Fruit fly (Drosophila melanogaster) whole organism, wandering third instar larva: ENCODE measurements around the gene pie.
A peak's percentile ranks its signal among the peaks of the same experiment; 100 is the strongest.

ENCODE experiments used
- CG32264 ChIP-seq: fragments of 200-800 bp; sonication (Bioruptor generic); optimal IDR thresholded peaks from 2 replicates; lab custom pipeline; 2016; ENCODE audit warnings: missing biosample characterization, missing genetic modification characterization
- CrebA ChIP-seq: fragments of 200-800 bp; sonication (Bioruptor generic); optimal IDR thresholded peaks from 2 replicates; lab custom pipeline; 2016; ENCODE audit warnings: missing biosample characterization, mild to moderate bottlenecking, missing genetic modification characterization, borderline replicate concordance
- Dif ChIP-seq: fragments of 200-275, 200-300 bp; sonication (Bioruptor generic); optimal IDR thresholded peaks from 2 replicates; lab custom pipeline; 2018; ENCODE audit warnings: missing biosample characterization, missing genetic modification characterization; ENCODE audit not compliant: partially characterized antibody
- GATAd ChIP-seq: sonication (Bioruptor generic); optimal IDR thresholded peaks from 2 replicates; lab custom pipeline; 2016; ENCODE audit warnings: missing biosample characterization, missing genetic modification characterization
- HLH106 ChIP-seq: fragments of 200-800 bp; optimal IDR thresholded peaks from 3 replicates; lab custom pipeline; 2019; ENCODE audit warnings: missing biosample characterization, mild to moderate bottlenecking, missing genetic modification characterization, moderate library complexity
- Hnf4 ChIP-seq: fragments of 200-800 bp; sonication (Bioruptor generic); optimal IDR thresholded peaks from 2 replicates; lab custom pipeline; 2016; ENCODE audit warnings: missing biosample characterization, mild to moderate bottlenecking, missing genetic modification characterization
- Hr78 ChIP-seq: fragments of >200 bp; optimal IDR thresholded peaks from 2 replicates; lab custom pipeline; 2017; ENCODE audit warnings: missing biosample characterization, missing genetic modification characterization
- Hr83 ChIP-seq: fragments of 200-300 bp; sonication (Bioruptor generic); optimal IDR thresholded peaks from 2 replicates; lab custom pipeline; 2016; ENCODE audit warnings: missing biosample characterization, mild to moderate bottlenecking, missing genetic modification characterization, moderate library complexity; ENCODE audit not compliant: poor library complexity, severe bottlenecking
- Myc ChIP-seq: fragments of >200 bp; optimal IDR thresholded peaks from 2 replicates; lab custom pipeline; 2017
- N ChIP-seq: fragments of >200 bp; optimal IDR thresholded peaks from 2 replicates; lab custom pipeline; 2018; ENCODE audit warnings: missing biosample characterization, missing external identifiers, missing genetic modification characterization
- OdsH ChIP-seq: fragments of 200-800 bp; sonication (Bioruptor generic); optimal IDR thresholded peaks from 2 replicates; lab custom pipeline; 2016; ENCODE audit warnings: missing biosample characterization, mild to moderate bottlenecking, missing genetic modification characterization
- Rel ChIP-seq, 2 experiments: fragments of 200-800 bp; sonication (Bioruptor generic) in 1 of 2; optimal IDR thresholded peaks; 2 replicates in 1 of 2; 3 replicates in 1 of 2; lab custom pipeline; 2016 to 2019; ENCODE audit warnings: mild to moderate bottlenecking in 2 of 2, missing biosample characterization in 2 of 2, missing genetic modification characterization in 2 of 2, moderate library complexity in 1 of 2
- Sp1 ChIP-seq: fragments of 200-800 bp; sonication (Bioruptor generic); optimal IDR thresholded peaks from 3 replicates; lab custom pipeline; 2019; ENCODE audit warnings: missing biosample characterization, mild to moderate bottlenecking, missing genetic modification characterization, moderate library complexity
- Vsx2 ChIP-seq: fragments of 200-300, 225-300 bp; sonication (Bioruptor generic); optimal IDR thresholded peaks from 2 replicates; lab custom pipeline; 2018; ENCODE audit warnings: missing biosample characterization, missing genetic modification characterization; ENCODE audit not compliant: partially characterized antibody
- br ChIP-seq: fragments of 200-800 bp; sonication (Bioruptor generic); optimal IDR thresholded peaks from 2 replicates; lab custom pipeline; 2016; ENCODE audit warnings: missing biosample characterization, missing genetic modification characterization
- brk ChIP-seq: fragments of 200-800 bp; sonication (Bioruptor generic); optimal IDR thresholded peaks from 2 replicates; lab custom pipeline; 2016; ENCODE audit warnings: missing biosample characterization, mild to moderate bottlenecking, missing genetic modification characterization
- dl ChIP-seq, 2 experiments: fragments of 175-275, 200-275 bp in 1 of 2; fragments of 200-275 bp in 1 of 2; sonication (Bioruptor generic); optimal IDR thresholded peaks; lab custom pipeline; 2018; ENCODE audit warnings: mild to moderate bottlenecking in 2 of 2, missing biosample characterization in 2 of 2, missing genetic modification characterization in 2 of 2, moderate library complexity in 2 of 2; ENCODE audit not compliant: partially characterized antibody in 2 of 2, insufficient read depth in 1 of 2
- dmrt93B ChIP-seq: fragments of 200-800 bp; sonication (Bioruptor generic); optimal IDR thresholded peaks from 2 replicates; lab custom pipeline; 2018; ENCODE audit warnings: missing biosample characterization, mild to moderate bottlenecking, missing genetic modification characterization
- dsf ChIP-seq: sonication (Bioruptor generic); optimal IDR thresholded peaks from 2 replicates; lab custom pipeline; 2016; ENCODE audit warnings: missing biosample characterization, missing genetic modification characterization, borderline replicate concordance
- ey ChIP-seq: fragments of 200-800 bp; sonication (Bioruptor generic); optimal IDR thresholded peaks from 2 replicates; lab custom pipeline; 2016; ENCODE audit warnings: missing biosample characterization, missing genetic modification characterization
- fru ChIP-seq: fragments of 200-800 bp; sonication (Bioruptor generic); optimal IDR thresholded peaks from 3 replicates; lab custom pipeline; 2016; ENCODE audit warnings: missing biosample characterization, mild to moderate bottlenecking, missing genetic modification characterization
- h ChIP-seq: fragments of 200-800 bp; sonication (Bioruptor generic); optimal IDR thresholded peaks from 3 replicates; lab custom pipeline; 2016; ENCODE audit warnings: missing biosample characterization, mild to moderate bottlenecking, missing genetic modification characterization
- lola ChIP-seq: fragments of >200 bp; optimal IDR thresholded peaks from 2 replicates; lab custom pipeline; 2017; ENCODE audit warnings: missing biosample characterization, missing genetic modification characterization
- psq ChIP-seq: fragments of 200-800 bp; sonication (Bioruptor generic); optimal IDR thresholded peaks from 3 replicates; lab custom pipeline; 2017; ENCODE audit warnings: missing biosample characterization, mild to moderate bottlenecking, missing genetic modification characterization, moderate library complexity
- rgr ChIP-seq: fragments of 200-800 bp; sonication (Bioruptor generic); optimal IDR thresholded peaks from 3 replicates; lab custom pipeline; 2016; ENCODE audit warnings: missing biosample characterization, mild to moderate bottlenecking, missing genetic modification characterization
- sv ChIP-seq: fragments of 200-800 bp; sonication (Bioruptor generic); optimal IDR thresholded peaks from 3 replicates; lab custom pipeline; 2016; ENCODE audit warnings: missing biosample characterization, missing genetic modification characterization
- tai ChIP-seq: sonication (Bioruptor generic); optimal IDR thresholded peaks from 2 replicates; lab custom pipeline; 2016; ENCODE audit warnings: missing biosample characterization, missing genetic modification characterization
- usp ChIP-seq: fragments of >200 bp; optimal IDR thresholded peaks from 2 replicates; lab custom pipeline; 2017; ENCODE audit warnings: missing biosample characterization, missing genetic modification characterization

The pie gene

DNA sequence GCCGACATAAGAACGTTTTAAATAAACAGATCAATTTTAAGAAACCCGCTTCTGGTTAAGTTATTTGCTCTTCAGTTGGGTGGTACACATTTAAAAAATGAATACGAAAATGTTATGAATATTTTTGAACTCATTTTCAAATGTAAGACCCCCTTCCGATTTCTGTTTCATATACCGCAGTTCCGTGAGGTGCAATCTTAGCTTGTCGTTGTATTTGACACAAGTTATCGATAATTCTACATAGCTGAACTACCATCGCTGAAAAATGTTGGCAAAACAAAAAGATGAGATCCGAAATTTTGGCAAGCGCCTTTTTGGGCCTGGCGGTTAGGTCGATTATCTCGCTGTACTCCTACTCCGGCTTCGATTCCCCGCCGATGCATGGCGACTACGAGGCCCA is 42.7 kb downstream of the pie start, which contains the start of gene gny:
Gene gny (plus strand): TSS at position 239 of the 400 bp plus-strand sequence.
- no peak for TF ChIP-seq fru (GFP tag; lab: Kevin White, UChicago)
- TF ChIP-seq Hr83 (GFP tag; lab: Kevin White, UChicago), result no peak
- no peak for TF ChIP-seq N (GFP tag; lab: Kevin White, UChicago)
- TF ChIP-seq HLH106, result no peak
- TF ChIP-seq Rel (GFP tag; optimal IDR thresholded peaks at IDR 0.05; lab: Kevin White, UChicago), result no peak
- TF ChIP-seq Rel (tag; optimal IDR thresholded peaks at IDR 0.05; lab: Kevin White, UChicago), result peak; percentile 1
- TF ChIP-seq Sp1 (GFP tag; lab: Kevin White, UChicago), result no peak

DNA sequence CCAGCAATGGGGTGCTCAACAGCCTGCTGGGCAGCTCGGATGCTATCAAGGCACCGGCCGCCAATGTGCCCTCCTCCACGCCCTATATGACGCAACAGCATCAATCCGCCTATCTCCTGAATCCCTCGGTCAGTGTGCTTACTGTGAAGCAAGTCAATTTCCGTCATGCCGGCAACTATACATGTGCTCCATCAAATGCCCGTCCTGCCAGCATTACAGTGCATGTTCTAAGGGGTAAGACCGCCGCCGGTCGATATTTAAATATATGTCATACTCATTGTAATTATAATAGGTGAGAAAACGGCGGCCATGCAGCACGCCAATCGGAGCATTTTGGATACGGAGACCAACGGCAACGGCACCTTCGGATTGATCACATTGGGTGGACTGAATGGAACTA is 43.9 kb downstream of the pie start:
- no peak for TF ChIP-seq lola
- no peak for TF ChIP-seq usp (GFP tag; lab: Kevin White, UChicago)
- TF ChIP-seq Hnf4 (GFP tag; lab: Kevin White, UChicago), result no peak
- no peak for TF ChIP-seq Dif (GFP tag; lab: Kevin White, UChicago)
- no peak for TF ChIP-seq Hr78 (GFP tag; lab: Kevin White, UChicago)
- TF ChIP-seq dmrt93B, result no peak
- no peak for TF ChIP-seq Vsx2 (GFP tag; lab: Kevin White, UChicago)

DNA sequence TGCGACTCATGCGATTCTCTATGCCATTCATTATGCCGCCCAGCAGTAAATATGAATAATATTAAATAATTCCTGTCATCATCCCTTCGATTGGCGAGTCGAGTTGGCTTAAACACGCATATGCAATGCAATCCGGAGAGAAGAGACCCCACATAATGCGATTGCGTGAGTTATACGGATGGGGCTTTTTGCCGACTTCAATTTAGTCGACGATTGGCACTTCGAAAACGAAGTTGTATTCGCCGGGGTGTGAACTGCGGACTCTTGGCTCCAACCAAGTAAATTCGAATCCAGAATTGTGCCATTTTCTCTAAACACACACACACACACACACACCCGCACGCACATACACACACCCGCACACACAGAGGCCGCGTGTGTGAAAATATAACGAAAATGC is 46.3 kb downstream of the pie start:
- TF ChIP-seq OdsH (GFP tag; lab: Kevin White, UChicago) (no peak), tai (no peak), dl (GFP tag; optimal IDR thresholded peaks at IDR 0.05; lab: Kevin White, UChicago; ENCODE audit: insufficient read depth in 1 of 2, partially characterized antibody in 2 of 2) (no peak), CrebA (GFP tag; lab: Kevin White, UChicago) (no peak), br (GFP tag; lab: Kevin White, UChicago) (no peak), dsf (no peak), Sp1 (GFP tag; lab: Kevin White, UChicago) (no peak), rgr (GFP tag; lab: Kevin White, UChicago) (no peak), sv (no peak), N (GFP tag; lab: Kevin White, UChicago) (no peak), fru (GFP tag; lab: Kevin White, UChicago) (no peak)

dm6 chr2L:10375464-10376236 is 46.9 kb downstream of the pie start, which contains the start of the genes CG33303 and dpr19:
Gene CG33303, minus strand, starts transcription at chr2L:10375757.
Gene dpr19, plus strand, starts transcription at chr2L:10376168.
- TF ChIP-seq Hr83 (GFP tag; lab: Kevin White, UChicago) (peak; percentile 21), Sp1 (GFP tag; lab: Kevin White, UChicago) (peak; percentile 69), OdsH (GFP tag; lab: Kevin White, UChicago) (peak; percentile 18), usp (GFP tag; lab: Kevin White, UChicago) (no peak), Rel (GFP tag; optimal IDR thresholded peaks at IDR 0.05; lab: Kevin White, UChicago) (no peak), Rel (tag; optimal IDR thresholded peaks at IDR 0.05; lab: Kevin White, UChicago) (peak; percentile 43), ey (GFP tag; lab: Kevin White, UChicago) (no peak), HLH106 (peak; percentile 69), rgr (GFP tag; lab: Kevin White, UChicago) (peak; percentile 62)

- no peak for TF ChIP-seq Myc (lab: Kevin White, UChicago)
- no peak for TF ChIP-seq dl (GFP tag; optimal IDR thresholded peaks at IDR 0.05; lab: Kevin White, UChicago; ENCODE audit: insufficient read depth in 1 of 2, partially characterized antibody in 2 of 2)
- TF ChIP-seq CG32264, result no peak
- TF ChIP-seq h (GFP tag; lab: Kevin White, UChicago), result no peak
- no peak for TF ChIP-seq Hnf4 (GFP tag; lab: Kevin White, UChicago)
- TF ChIP-seq Rel (GFP tag; optimal IDR thresholded peaks at IDR 0.05; lab: Kevin White, UChicago), result no peak
- no peak for TF ChIP-seq Rel (tag; optimal IDR thresholded peaks at IDR 0.05; lab: Kevin White, UChicago)
- TF ChIP-seq GATAd (GFP tag; lab: Kevin White, UChicago), result no peak
- no peak for TF ChIP-seq psq (GFP tag; lab: Kevin White, UChicago)
- TF ChIP-seq Hr83 (GFP tag; lab: Kevin White, UChicago), result no peak
- TF ChIP-seq brk (GFP tag; lab: Kevin White, UChicago), result no peak
Measured at dm6 chr2L:10373605-10374269, 48.8 kb downstream of the pie start, which contains the start of gene rho-5. Gene rho-5, minus strand, starts transcription at chr2L:10373900.
